Fruit fly (Drosophila melanogaster): Measurements from ENCODE around the gene CG42832.

DNA sequence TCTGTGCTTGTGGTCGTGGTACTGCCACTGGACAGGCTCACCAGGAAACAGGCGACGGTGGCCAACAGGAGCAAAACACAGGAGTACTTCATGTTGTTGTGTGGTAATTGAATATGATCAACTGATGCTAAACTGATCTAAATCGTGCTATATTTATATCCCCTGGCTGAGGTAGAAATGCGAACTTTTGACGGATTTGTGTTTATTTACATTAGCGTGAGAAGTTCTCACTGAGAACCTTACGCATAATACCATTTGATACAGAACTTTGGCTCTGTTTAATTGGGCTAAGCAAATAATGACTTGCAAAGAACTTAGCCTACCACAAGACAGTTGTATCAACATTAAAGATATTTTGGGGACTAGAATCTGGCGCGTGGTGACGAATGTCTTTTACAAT is 18.8 kb upstream of the CG42832 start, which contains the start of gene CG33268:
- TF ChIP-seq CG8478 (optimal IDR thresholded peaks at IDR 0.05) (no peak), Dll (optimal IDR thresholded peaks at IDR 0.05) (no peak), psq (optimal IDR thresholded peaks at IDR 0.05) (no peak), usp (GFP tag; optimal IDR thresholded peaks at IDR 0.05) (no peak), pan (optimal IDR thresholded peaks at IDR 0.05) (no peak), EcR (GFP tag; optimal IDR thresholded peaks at IDR 0.05) (no peak)
